Fruit fly (Drosophila melanogaster): ENCODE data around the gene Cpr72Ec.

Cpr72Ec gene

DNA sequence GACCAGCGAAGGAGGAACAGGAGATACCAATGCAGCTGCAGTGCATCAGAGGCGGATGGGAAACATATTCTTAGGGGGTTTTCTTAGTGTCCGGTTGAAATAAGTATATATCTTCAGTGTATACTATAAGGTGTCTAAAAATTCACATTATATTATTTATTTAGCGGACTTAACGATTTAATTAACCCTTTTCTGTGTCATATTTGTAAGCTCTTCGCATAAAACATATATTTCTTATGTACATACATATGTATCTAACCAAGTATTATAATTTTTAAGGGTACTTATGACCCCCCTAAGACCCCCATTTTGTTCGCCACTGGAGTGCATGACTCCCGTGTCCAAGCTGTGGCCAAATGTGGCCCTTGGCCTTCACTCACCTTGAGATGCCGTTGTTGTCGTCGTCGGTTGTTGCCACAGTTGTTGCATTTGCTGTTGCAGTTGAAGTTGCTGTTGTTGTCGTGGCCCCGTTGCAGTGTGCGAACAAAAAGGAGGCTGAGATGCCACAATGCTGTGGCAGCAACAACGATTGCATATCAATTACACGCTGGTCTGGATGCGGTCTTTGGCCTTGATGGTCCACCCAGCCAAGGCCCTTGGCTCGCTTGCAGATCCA is 5.8 kb downstream of the Cpr72Ec start:
- TF ChIP-seq Sox102F (GFP tag; optimal IDR thresholded peaks at IDR 0.05), result peak; percentile 66
- TF ChIP-seq Ets96B (tag; optimal IDR thresholded peaks at IDR 0.05), result peak; percentile 96
- TF ChIP-seq achi (GFP tag; optimal IDR thresholded peaks at IDR 0.05), result peak; percentile 89
- TF ChIP-seq CG8632 (GFP tag; optimal IDR thresholded peaks at IDR 0.05), result peak; percentile 86
- no peak for TF ChIP-seq Eip93F (GFP tag; optimal IDR thresholded peaks at IDR 0.05)
- TF ChIP-seq CG10631 (GFP tag; optimal IDR thresholded peaks at IDR 0.05), result peak; percentile 93
- peak; percentile 58 for TF ChIP-seq CG31627 (GFP tag; optimal IDR thresholded peaks at IDR 0.05)
- peak; percentile 22 for TF ChIP-seq vri (GFP tag; optimal IDR thresholded peaks at IDR 0.05)
- TF ChIP-seq esn (GFP tag; optimal IDR thresholded peaks at IDR 0.05), result peak; percentile 80
- peak; percentile 48 for TF ChIP-seq Hr4 (GFP tag; optimal IDR thresholded peaks at IDR 0.05)
- peak; percentile 97 for TF ChIP-seq CG3032 (tag; optimal IDR thresholded peaks at IDR 0.05)
- TF ChIP-seq CG34406 (GFP tag; optimal IDR thresholded peaks at IDR 0.05), result peak; percentile 89
- TF ChIP-seq Blimp-1 (GFP tag; optimal IDR thresholded peaks at IDR 0.05), result peak; percentile 27
- peak; percentile 38 for TF ChIP-seq Ets21C (GFP tag; optimal IDR thresholded peaks at IDR 0.05)
- peak; percentile 21; the same call in 1 of the 2 replicates for TF ChIP-seq CG11294 (GFP tag; IDR thresholded peaks at IDR 0.05)
- 0 out of 3 replicates have a peak, but pooled peaks have one; percentile 25 for TF ChIP-seq eg (GFP tag; IDR thresholded peaks at IDR 0.05)
- peak; percentile 95 to 97 for TF ChIP-seq ss (GFP tag; optimal IDR thresholded peaks at IDR 0.05)
- peak; percentile 84 for TF ChIP-seq CG6792 (GFP tag; optimal IDR thresholded peaks at IDR 0.05)
- TF ChIP-seq CG32006 (GFP tag; optimal IDR thresholded peaks at IDR 0.05), result peak; percentile 71
- TF ChIP-seq CG4318 (GFP tag; optimal IDR thresholded peaks at IDR 0.05), result peak; percentile 18
- TF ChIP-seq salr (GFP tag; optimal IDR thresholded peaks at IDR 0.05), result peak; percentile 79 to 86
- peak; percentile 75 for TF ChIP-seq Sox15 (GFP tag; optimal IDR thresholded peaks at IDR 0.05)
- TF ChIP-seq CG11762 (GFP tag; optimal IDR thresholded peaks at IDR 0.05; ENCODE audit: insufficient read depth), result peak; percentile 70
- TF ChIP-seq lz (GFP tag; optimal IDR thresholded peaks at IDR 0.05), result peak; percentile 71
- TF ChIP-seq fd85E (GFP tag; optimal IDR thresholded peaks at IDR 0.05), result peak; percentile 15
- TF ChIP-seq CG8119 (GFP tag; IDR thresholded peaks at IDR 0.05), result peak; percentile 72; the same call in 2 of the 3 replicates
- peak; percentile 90 for TF ChIP-seq OdsH (GFP tag; optimal IDR thresholded peaks at IDR 0.05)
- TF ChIP-seq Met (GFP tag; optimal IDR thresholded peaks at IDR 0.05), result peak; percentile 74
- TF ChIP-seq CG11902 (GFP tag; optimal IDR thresholded peaks at IDR 0.05), result peak; percentile 70
- TF ChIP-seq Eip78C (GFP tag), result peak; percentile 96
- TF ChIP-seq fkh (GFP tag; optimal IDR thresholded peaks at IDR 0.05), result no peak
- TF ChIP-seq Eip75B (GFP tag; optimal IDR thresholded peaks at IDR 0.05), result peak; percentile 89
- TF ChIP-seq CG1621 (tag; optimal IDR thresholded peaks at IDR 0.05), result peak; percentile 91
- TF ChIP-seq CG7368 (GFP tag; optimal IDR thresholded peaks at IDR 0.05), result peak; percentile 72
- peak; percentile 70 for TF ChIP-seq cyc (GFP tag; optimal IDR thresholded peaks at IDR 0.05)
- peak; percentile 39 for TF ChIP-seq Lpt (GFP tag; optimal IDR thresholded peaks at IDR 0.05)
- TF ChIP-seq CG6163 (GFP tag; IDR thresholded peaks at IDR 0.05), result peak; percentile 79
- peak; percentile 68 for TF ChIP-seq CG6854 (GFP tag; optimal IDR thresholded peaks at IDR 0.05)
- TF ChIP-seq Hr39 (GFP tag; optimal IDR thresholded peaks at IDR 0.05), result peak; percentile 61
- TF ChIP-seq acj6 (GFP tag; optimal IDR thresholded peaks at IDR 0.05), result peak; percentile 92
- peak; percentile 89 for TF ChIP-seq svp (GFP tag)
- TF ChIP-seq dsx (GFP tag; optimal IDR thresholded peaks at IDR 0.05; ENCODE audit: poor library complexity, severe bottlenecking), result peak; percentile 95
- TF ChIP-seq fd59A (GFP tag; optimal IDR thresholded peaks at IDR 0.05), result peak; percentile 96
- peak; percentile 58 for TF ChIP-seq CG3919 (GFP tag; optimal IDR thresholded peaks at IDR 0.05)
- peak; percentile 95 for TF ChIP-seq spab (GFP tag; optimal IDR thresholded peaks at IDR 0.05)
- TF ChIP-seq Gug (GFP tag; IDR thresholded peaks at IDR 0.05), result no peak
- TF ChIP-seq topi (GFP tag; optimal IDR thresholded peaks at IDR 0.05), result peak; percentile 79
- TF ChIP-seq CG16779 (tag; optimal IDR thresholded peaks at IDR 0.05), result peak; percentile 83
- TF ChIP-seq CG9139 (GFP tag; optimal IDR thresholded peaks at IDR 0.05), result peak; percentile 93
- TF ChIP-seq Hr38 (GFP tag; optimal IDR thresholded peaks at IDR 0.05), result no peak
- peak; percentile 84 for TF ChIP-seq pdm3 (GFP tag; optimal IDR thresholded peaks at IDR 0.05)
